Fruit fly (Drosophila melanogaster): ENCODE results near the gene yip2.

yip2 gene

dm6 chr2L:9956993-9957652 is 42.1 kb downstream of the yip2 start, which contains the start of the genes CG4658 and CG5846 (continued):
- peak; percentile 41; the same call in 1 of the 2 replicates for TF ChIP-seq CG13287 (GFP tag; IDR thresholded peaks at IDR 0.05; ENCODE audit: partially characterized antibody)
- peak; percentile 94 for TF ChIP-seq CG14441 (GFP tag; IDR thresholded peaks at IDR 0.05)
- TF ChIP-seq CG3838 (GFP tag; optimal IDR thresholded peaks at IDR 0.05), result peak; percentile 82
- TF ChIP-seq CG10959 (GFP tag; IDR thresholded peaks at IDR 0.05), result peak; percentile 89; the same call in 1 of the 2 replicates
- peak; percentile 90 for TF ChIP-seq Max (GFP tag; optimal IDR thresholded peaks at IDR 0.05)
- peak; percentile 94 for TF ChIP-seq ap (GFP tag; IDR thresholded peaks at IDR 0.05)
- peak; percentile 74 for TF ChIP-seq CG8281 (tag; optimal IDR thresholded peaks at IDR 0.05)
- TF ChIP-seq gce (GFP tag; IDR thresholded peaks at IDR 0.05), result peak; percentile 87
- TF ChIP-seq CG5180 (GFP tag; optimal IDR thresholded peaks at IDR 0.05), result no peak
- peak; percentile 97 for TF ChIP-seq CG30403 (GFP tag; optimal IDR thresholded peaks at IDR 0.05)
- peak; percentile 61; the same call in 1 of the 2 replicates for TF ChIP-seq Lim3 (GFP tag; IDR thresholded peaks at IDR 0.05)
- TF ChIP-seq cg (GFP tag; optimal IDR thresholded peaks at IDR 0.05), result no peak
- peak; percentile 64 for TF ChIP-seq stwl (tag; optimal IDR thresholded peaks at IDR 0.05)
- peak; percentile 96 for TF ChIP-seq gcm (GFP tag; optimal IDR thresholded peaks at IDR 0.05)
- no peak for TF ChIP-seq Bgb (GFP tag; IDR thresholded peaks at IDR 0.05; ENCODE audit: partially characterized antibody)
- TF ChIP-seq aop (GFP tag; IDR thresholded peaks at IDR 0.05), result peak; percentile 55; the same call in 1 of the 2 replicates
- peak; percentile 91 for TF ChIP-seq CG11093 (GFP tag; IDR thresholded peaks at IDR 0.05)
- TF ChIP-seq unc-4 (GFP tag; IDR thresholded peaks at IDR 0.05; ENCODE audit: partially characterized antibody), result no peak
- peak; percentile 94 for TF ChIP-seq oc (tag; optimal IDR thresholded peaks at IDR 0.05)
- TF ChIP-seq CG15514 (GFP tag; optimal IDR thresholded peaks at IDR 0.05), result peak; percentile 82
- TF ChIP-seq CG3995 (GFP tag; optimal IDR thresholded peaks at IDR 0.05), result peak; percentile 36
- peak; percentile 94 for TF ChIP-seq lilli (GFP tag; optimal IDR thresholded peaks at IDR 0.05)
- TF ChIP-seq CG2116 (GFP tag; optimal IDR thresholded peaks at IDR 0.05), result peak; percentile 91
- peak; percentile 90 for TF ChIP-seq pum (GFP tag; optimal IDR thresholded peaks at IDR 0.05)
- peak; percentile 90 for TF ChIP-seq wor (GFP tag; IDR thresholded peaks at IDR 0.05)
- no peak for TF ChIP-seq HLH4C (GFP tag; IDR thresholded peaks at IDR 0.05; ENCODE audit: partially characterized antibody)
- TF ChIP-seq CG43689 (GFP tag; IDR thresholded peaks at IDR 0.05), result peak; percentile 64; the same call in 1 of the 2 replicates
- TF ChIP-seq CG10366 (GFP tag; IDR thresholded peaks at IDR 0.05), result peak; percentile 92
- peak; percentile 96 for TF ChIP-seq zfh1 (GFP tag; IDR thresholded peaks at IDR 0.05)
- TF ChIP-seq CG18599 (GFP tag; optimal IDR thresholded peaks at IDR 0.05), result peak; percentile 91
- TF ChIP-seq ara (GFP tag; IDR thresholded peaks at IDR 0.05), result peak; percentile 95
- peak; percentile 92 for TF ChIP-seq CG12155 (GFP tag; optimal IDR thresholded peaks at IDR 0.05)
- TF ChIP-seq CG10462 (GFP tag; optimal IDR thresholded peaks at IDR 0.05), result peak; percentile 93
- peak; percentile 90 for TF ChIP-seq CG13296 (GFP tag; optimal IDR thresholded peaks at IDR 0.05)
- TF ChIP-seq hb (GFP tag; IDR thresholded peaks at IDR 0.05; ENCODE audit: partially characterized antibody), result no peak
- TF ChIP-seq al (GFP tag; IDR thresholded peaks at IDR 0.05), result peak; percentile 93
- TF ChIP-seq Ravus (GFP tag; IDR thresholded peaks at IDR 0.05), result peak; percentile 85
- TF ChIP-seq B-H1 (GFP tag; IDR thresholded peaks at IDR 0.05), result peak; percentile 93
- TF ChIP-seq Hey (tag; optimal IDR thresholded peaks at IDR 0.05), result no peak
- peak; percentile 94 for TF ChIP-seq Six4 (GFP tag; optimal IDR thresholded peaks at IDR 0.05)
- peak; percentile 76 for TF ChIP-seq CrebB (tag; optimal IDR thresholded peaks at IDR 0.05)
- TF ChIP-seq Sox100B (GFP tag; optimal IDR thresholded peaks at IDR 0.05), result peak; percentile 91
- TF ChIP-seq CG30020 (tag; optimal IDR thresholded peaks at IDR 0.05), result peak; percentile 78
- peak; percentile 44 for TF ChIP-seq CG10274 (GFP tag; optimal IDR thresholded peaks at IDR 0.05)
- TF ChIP-seq gsb-n (tag; optimal IDR thresholded peaks at IDR 0.05), result peak; percentile 97
- TF ChIP-seq CG4820 (GFP tag; optimal IDR thresholded peaks at IDR 0.05), result peak; percentile 90
- peak; percentile 89 for TF ChIP-seq CG3065 (GFP tag; optimal IDR thresholded peaks at IDR 0.05)
- TF ChIP-seq tup (GFP tag; optimal IDR thresholded peaks at IDR 0.05), result peak; percentile 60
- TF ChIP-seq ERR (GFP tag; optimal IDR thresholded peaks at IDR 0.05), result no peak

Data from whole organism, embryonic.